Worm (Caenorhabditis elegans) whole organism, midembryonic: Measurements from ENCODE around the gene T24H10.5.

Source experiments
- cog-1 ChIP-seq: sonication (generic microtip); optimal IDR thresholded peaks from 2 replicates; lab custom pipeline; 2016; ENCODE audit warnings: missing genetic modification characterization, missing compliant biosample characterization
- flt-1 ChIP-seq: fragments of 200-800 bp; sonication (Bioruptor generic); IDR thresholded peaks from 2 replicates; pipeline ENCODE4 v1.3.6; 2022; ENCODE audit warnings: missing genetic modification characterization, missing compliant biosample characterization
- med-1 ChIP-seq: sonication (generic microtip); optimal IDR thresholded peaks from 2 replicates; lab custom pipeline; 2017; ENCODE audit warnings: missing genetic modification characterization, mild to moderate bottlenecking, missing compliant biosample characterization, antibody characterized with exemption, missing genetic modification reagents; ENCODE audit not compliant: insufficient read depth
- tab-1 ChIP-seq: fragments of 200-800 bp; sonication (Bioruptor generic); IDR thresholded peaks from 2 replicates; pipeline ENCODE4 v1.3.6; 2022; ENCODE audit warnings: missing genetic modification characterization, missing compliant biosample characterization
- ztf-29 ChIP-seq: fragments of 200-800 bp; sonication (Bioruptor generic); IDR thresholded peaks from 2 replicates; pipeline ENCODE4 v1.3.6; 2022; ENCODE audit warnings: missing genetic modification reagents, missing genetic modification characterization, missing compliant biosample characterization

- TF ChIP-seq cog-1 (no peak), med-1 (GFP tag; lab: Kevin White, UChicago) (no peak), ztf-29 (no peak), flt-1 (no peak), tab-1 (GFP tag; lab: Robert Waterston, UW) (no peak)
These were observed 23.5 kb downstream of the T24H10.5 start for ce11 chrII:9124353-9124752.
